Worm (Caenorhabditis elegans) whole organism, L3 larva: ENCODE data around the gene K08E4.2.

Experiments
- ZK546.5 ChIP-seq: sonication (generic microtip); optimal IDR thresholded peaks from 2 replicates; lab custom pipeline; 2017; ENCODE audit warnings: missing biosample characterization, missing genetic modification characterization
- aly-2 ChIP-seq: fragments of 150-350 bp; optimal IDR thresholded peaks from 2 replicates; lab custom pipeline; 2014; ENCODE audit warnings: missing biosample characterization, missing genetic modification characterization
- ceh-28 ChIP-seq: fragments of 150-350 bp; optimal IDR thresholded peaks from 2 replicates; lab custom pipeline; 2014; ENCODE audit warnings: missing biosample characterization, missing genetic modification reagents, missing genetic modification characterization
- ceh-9 ChIP-seq: sonication (generic microtip); optimal IDR thresholded peaks from 2 replicates; lab custom pipeline; 2018; ENCODE audit warnings: missing biosample characterization, missing genetic modification characterization
- daf-12 ChIP-seq: fragments of 150-350 bp; optimal IDR thresholded peaks from 2 replicates; lab custom pipeline; 2014; ENCODE audit warnings: missing biosample characterization, missing genetic modification reagents, missing genetic modification characterization
- egl-27 ChIP-seq: sonication (generic microtip); optimal IDR thresholded peaks from 4 replicates; lab custom pipeline; 2017; ENCODE audit warnings: missing biosample characterization, missing genetic modification reagents, missing genetic modification characterization
- egl-5 ChIP-seq: fragments of 150-350 bp; optimal IDR thresholded peaks from 2 replicates; lab custom pipeline; 2017; ENCODE audit warnings: missing biosample characterization, missing genetic modification reagents, missing genetic modification characterization, inconsistent platforms
- elt-1 ChIP-seq: fragments of 150-350 bp; optimal IDR thresholded peaks from 2 replicates; lab custom pipeline; 2014; ENCODE audit warnings: missing biosample characterization, missing genetic modification characterization
- elt-2 ChIP-seq: sonication (generic microtip); optimal IDR thresholded peaks from 2 replicates; lab custom pipeline; 2016; ENCODE audit warnings: missing genetic modification reagents, mild to moderate bottlenecking, missing genetic modification characterization, missing compliant biosample characterization
- elt-3 ChIP-seq, 3 experiments: fragments of 150-350 bp in 1 of 3; sonication (generic microtip) in 2 of 3; optimal IDR thresholded peaks; 2 replicates in 2 of 3; 4 replicates in 1 of 3; lab custom pipeline; 2014 to 2017; ENCODE audit warnings: missing biosample characterization in 3 of 3, missing genetic modification characterization in 3 of 3
- fkh-10 ChIP-seq: sonication (generic microtip); optimal IDR thresholded peaks from 2 replicates; lab custom pipeline; 2017; ENCODE audit warnings: missing biosample characterization, missing genetic modification reagents, missing genetic modification characterization
- fos-1 ChIP-seq: fragments of 150-350 bp; optimal IDR thresholded peaks from 2 replicates; lab custom pipeline; 2014; ENCODE audit warnings: missing biosample characterization, missing genetic modification characterization
- hmg-11 ChIP-seq: sonication (generic microtip); optimal IDR thresholded peaks from 2 replicates; lab custom pipeline; 2016; ENCODE audit warnings: missing genetic modification characterization, missing compliant biosample characterization
- jun-1 ChIP-seq: fragments of 150-350 bp; optimal IDR thresholded peaks from 2 replicates; lab custom pipeline; 2014; ENCODE audit warnings: missing biosample characterization, missing genetic modification reagents, missing genetic modification characterization
- lin-15B ChIP-seq: fragments of 150-350 bp; optimal IDR thresholded peaks from 2 replicates; lab custom pipeline; 2014; ENCODE audit warnings: missing biosample characterization, missing genetic modification characterization
- lin-39 ChIP-seq: fragments of 150-350 bp; optimal IDR thresholded peaks from 2 replicates; lab custom pipeline; 2018; ENCODE audit warnings: missing biosample characterization, missing genetic modification reagents, missing genetic modification characterization
- lsy-12 ChIP-seq: sonication (generic microtip); optimal IDR thresholded peaks from 2 replicates; lab custom pipeline; 2016; ENCODE audit warnings: mild to moderate bottlenecking, missing genetic modification characterization, missing compliant biosample characterization
- mml-1 ChIP-seq: fragments of 150-350 bp; sonication (generic microtip); optimal IDR thresholded peaks from 3 replicates; lab custom pipeline; 2014; ENCODE audit warnings: missing biosample characterization, missing genetic modification characterization
- nfya-1 ChIP-seq: sonication (generic microtip); optimal IDR thresholded peaks from 2 replicates; lab custom pipeline; 2017; ENCODE audit warnings: missing genetic modification characterization, mild to moderate bottlenecking, missing compliant biosample characterization, antibody characterized with exemption, moderate library complexity; ENCODE audit not compliant: insufficient read depth
- nhr-11 ChIP-seq: fragments of 150-350 bp; optimal IDR thresholded peaks from 2 replicates; lab custom pipeline; 2014; ENCODE audit warnings: missing biosample characterization, missing genetic modification characterization
- nhr-23 ChIP-seq: fragments of 150-350 bp; optimal IDR thresholded peaks from 2 replicates; lab custom pipeline; 2014; ENCODE audit warnings: missing biosample characterization, missing genetic modification reagents, missing genetic modification characterization
- nhr-237 ChIP-seq: fragments of 150-350 bp; optimal IDR thresholded peaks from 2 replicates; lab custom pipeline; 2014; ENCODE audit warnings: missing biosample characterization, missing genetic modification characterization
- nhr-25 ChIP-seq: sonication (generic microtip); optimal IDR thresholded peaks from 2 replicates; lab custom pipeline; 2017; ENCODE audit warnings: missing biosample characterization, missing genetic modification characterization
- nhr-28 ChIP-seq: fragments of 150-350 bp; optimal IDR thresholded peaks from 2 replicates; lab custom pipeline; 2014; ENCODE audit warnings: missing biosample characterization, missing genetic modification characterization
- nhr-43 ChIP-seq: sonication (generic microtip); optimal IDR thresholded peaks from 2 replicates; lab custom pipeline; 2016; ENCODE audit warnings: mild to moderate bottlenecking, missing genetic modification characterization, missing compliant biosample characterization; ENCODE audit not compliant: poor library complexity, severe bottlenecking
- nhr-67 ChIP-seq: fragments of 150-350 bp; optimal IDR thresholded peaks from 2 replicates; lab custom pipeline; 2014; ENCODE audit warnings: missing biosample characterization, missing genetic modification characterization
- nhr-76 ChIP-seq: fragments of 150-350 bp; sonication (generic microtip); optimal IDR thresholded peaks from 5 replicates; lab custom pipeline; 2014; ENCODE audit warnings: missing biosample characterization, missing genetic modification characterization
- nhr-77 ChIP-seq: fragments of 150-350 bp; optimal IDR thresholded peaks from 2 replicates; lab custom pipeline; 2014; ENCODE audit warnings: missing biosample characterization, missing genetic modification characterization
- pha-4 ChIP-seq: fragments of 150-350 bp; optimal IDR thresholded peaks from 2 replicates; lab custom pipeline; 2014; ENCODE audit warnings: missing biosample characterization, missing genetic modification reagents, missing genetic modification characterization
- pqm-1 ChIP-seq: fragments of 150-350 bp; optimal IDR thresholded peaks from 2 replicates; lab custom pipeline; 2017; ENCODE audit warnings: missing biosample characterization, missing genetic modification characterization, inconsistent platforms
- sea-2 ChIP-seq: fragments of 150-350 bp; sonication (generic microtip); optimal IDR thresholded peaks from 4 replicates; lab custom pipeline; 2014; ENCODE audit warnings: missing biosample characterization, missing genetic modification reagents, missing genetic modification characterization
- snpc-4 ChIP-seq: fragments of 150-350 bp; optimal IDR thresholded peaks from 2 replicates; lab custom pipeline; 2014; ENCODE audit warnings: missing biosample characterization, missing genetic modification characterization
- tbx-2 ChIP-seq: sonication (generic microtip); optimal IDR thresholded peaks from 2 replicates; lab custom pipeline; 2016; ENCODE audit warnings: mild to moderate bottlenecking, missing genetic modification characterization, missing compliant biosample characterization
- unc-39 ChIP-seq: sonication (generic microtip); optimal IDR thresholded peaks from 4 replicates; lab custom pipeline; 2017; ENCODE audit warnings: missing biosample characterization, missing genetic modification characterization
- unc-62 ChIP-seq: fragments of 150-350 bp; sonication (generic microtip); optimal IDR thresholded peaks from 4 replicates; lab custom pipeline; 2014; ENCODE audit warnings: missing biosample characterization, missing genetic modification reagents, missing genetic modification characterization
- zag-1 ChIP-seq: fragments of 150-350 bp; optimal IDR thresholded peaks from 2 replicates; lab custom pipeline; 2014; ENCODE audit warnings: missing biosample characterization, missing genetic modification characterization
- ztf-4 ChIP-seq: fragments of 150-350 bp; optimal IDR thresholded peaks from 2 replicates; lab custom pipeline; 2014; ENCODE audit warnings: missing biosample characterization, missing genetic modification characterization

K08E4.2 gene

DNA sequence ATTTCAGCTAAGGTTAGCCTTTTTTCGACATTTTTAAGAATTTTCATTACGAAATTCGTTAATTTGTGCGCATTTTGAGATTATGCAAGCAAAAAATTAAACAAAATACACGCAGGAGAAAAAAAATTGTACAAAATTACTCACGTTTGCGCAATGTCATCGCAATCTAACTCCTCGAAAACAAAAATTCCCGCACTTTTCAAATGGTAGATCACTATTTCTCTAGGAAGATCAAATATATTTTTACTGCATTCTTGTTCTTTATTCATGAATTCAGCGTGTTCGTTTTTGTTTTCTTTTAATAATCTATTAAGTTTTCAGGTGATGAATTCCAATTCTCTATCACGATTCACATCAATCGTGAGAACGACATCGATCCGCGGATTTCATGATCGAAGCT lies 25.5 kb downstream of the K08E4.2 start, which contains the start of the genes T12G3.6 and mrpl-51:
Gene T12G3.6, minus strand, starts transcription at position 269 of the 400 bp plus-strand sequence.
Gene mrpl-51, plus strand, starts transcription at position 322 of the 400 bp plus-strand sequence.
- TF ChIP-seq hmg-11 (tag; lab: Kevin White, UChicago) (no peak), nhr-76 (tag; lab: Kevin White, UChicago) (no peak), elt-2 (tag; lab: Kevin White, UChicago) (no peak), ceh-9 (no peak)

ce11 chrIV:12029722-12030182 lies 26.7 kb downstream of the K08E4.2 start, which contains the start of gene T12G3.11:
Gene T12G3.11, minus strand, starts transcription at chrIV:12029772.
- no peak for TF ChIP-seq sea-2 (GFP tag; lab: Kevin White, UChicago)
- TF ChIP-seq ZK546.5 (tag; lab: Kevin White, UChicago), result no peak
- TF ChIP-seq nhr-23 (tag; lab: Kevin White, UChicago), result peak; percentile 14
- TF ChIP-seq fos-1 (tag; lab: Kevin White, UChicago), result no peak
- no peak for TF ChIP-seq nhr-43
- TF ChIP-seq ceh-9, result no peak
- peak; percentile 8 for TF ChIP-seq nhr-25 (tag; lab: Kevin White, UChicago)
- no peak for TF ChIP-seq lsy-12
- no peak for TF ChIP-seq zag-1 (tag; lab: Kevin White, UChicago)
- peak; percentile 67 for TF ChIP-seq lin-15B
- TF ChIP-seq jun-1 (tag; lab: Kevin White, UChicago), result no peak
- no peak for TF ChIP-seq pqm-1 (tag; lab: Kevin White, UChicago)
- TF ChIP-seq egl-27 (tag; lab: Kevin White, UChicago), result no peak
- no peak for TF ChIP-seq tbx-2
- TF ChIP-seq elt-3 (tag; optimal IDR thresholded peaks at IDR 0.05; lab: Kevin White, UChicago), result no peak
- TF ChIP-seq nfya-1 (tag; lab: Kevin White, UChicago), result peak; percentile 50
- TF ChIP-seq nhr-237, result no peak
- no peak for TF ChIP-seq lin-39 (tag; lab: Kevin White, UChicago)
- TF ChIP-seq hmg-11 (tag; lab: Kevin White, UChicago), result peak; percentile 40
- TF ChIP-seq snpc-4 (tag; lab: Kevin White, UChicago), result peak; percentile 26
- TF ChIP-seq ceh-28 (tag; lab: Kevin White, UChicago), result no peak
- TF ChIP-seq pha-4, result peak; percentile 46
- no peak for TF ChIP-seq nhr-28
- peak; percentile 29 for TF ChIP-seq egl-5 (tag; lab: Kevin White, UChicago)

- TF ChIP-seq ceh-9 (no peak), egl-27 (tag; lab: Kevin White, UChicago) (no peak), nhr-67 (tag; lab: Kevin White, UChicago) (no peak), ztf-4 (tag; lab: Kevin White, UChicago) (no peak), mml-1 (no peak), nhr-23 (tag; lab: Kevin White, UChicago) (no peak), snpc-4 (tag; lab: Kevin White, UChicago) (no peak), nhr-11 (tag; lab: Kevin White, UChicago) (no peak), jun-1 (tag; lab: Kevin White, UChicago) (no peak), unc-62 (GFP tag; lab: Kevin White, UChicago) (no peak), unc-39 (tag; lab: Kevin White, UChicago) (no peak), sea-2 (GFP tag; lab: Kevin White, UChicago) (no peak), aly-2 (no peak), fkh-10 (no peak), nhr-77 (tag; lab: Kevin White, UChicago) (no peak), daf-12 (no peak), lin-15B (no peak), nfya-1 (tag; lab: Kevin White, UChicago) (no peak), nhr-76 (tag; lab: Kevin White, UChicago) (no peak), zag-1 (tag; lab: Kevin White, UChicago) (no peak)
Measured at ce11 chrIV:12029074-12029473, 27.4 kb downstream of the K08E4.2 start, which contains the start of gene tgn-38. Gene tgn-38, minus strand, starts transcription at chrIV:12029174.

- no peak for TF ChIP-seq elt-2 (tag; lab: Kevin White, UChicago)
- TF ChIP-seq elt-1 (tag; lab: Kevin White, UChicago), result peak; percentile 89
- no peak for TF ChIP-seq nhr-76 (tag; lab: Kevin White, UChicago)
- TF ChIP-seq nhr-25 (tag; lab: Kevin White, UChicago), result peak; percentile 92
- peak; percentile 73 for TF ChIP-seq nhr-43
- TF ChIP-seq, all 47 proteins: peak for 3
Measured at ce11 chrIV:12021360-12021759, 35.1 kb downstream of the K08E4.2 start.
